Worm (Caenorhabditis elegans): ENCODE data around the gene irld-36.

The irld-36 gene

DNA sequence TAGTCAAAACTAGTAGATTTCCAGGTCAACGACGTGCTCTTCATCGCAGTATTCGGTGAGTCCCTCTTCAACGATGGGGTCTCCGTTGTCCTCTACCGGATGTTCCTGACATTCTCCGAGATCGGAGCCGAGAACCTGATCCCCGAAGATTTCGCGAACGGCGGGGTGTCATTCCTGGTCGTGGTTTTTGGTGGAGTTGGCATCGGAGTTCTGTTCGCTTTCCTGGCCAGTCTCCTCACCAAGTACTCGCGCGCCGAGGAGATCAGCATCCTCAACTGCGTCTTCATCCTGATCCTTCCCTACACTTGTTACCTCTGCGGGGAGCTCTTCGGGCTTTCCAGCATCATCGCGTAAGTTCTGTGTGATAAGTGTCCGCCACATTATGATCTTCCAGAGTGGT, 6.5 kb upstream of the irld-36 start:
- TF ChIP-seq Y55F3AM.14 (GFP tag; optimal IDR thresholded peaks at IDR 0.05) (no peak), aly-2 (tag; optimal IDR thresholded peaks at IDR 0.05) (no peak), ztf-1 (GFP tag; conservative IDR thresholded peaks at IDR 0.05) (no peak), blmp-1 (tag; optimal IDR thresholded peaks at IDR 0.05; ENCODE audit: insufficient read depth) (no peak), R02D3.7 (tag; optimal IDR thresholded peaks at IDR 0.05) (no peak), peb-1 (tag; optimal IDR thresholded peaks at IDR 0.05) (no peak)

DNA sequence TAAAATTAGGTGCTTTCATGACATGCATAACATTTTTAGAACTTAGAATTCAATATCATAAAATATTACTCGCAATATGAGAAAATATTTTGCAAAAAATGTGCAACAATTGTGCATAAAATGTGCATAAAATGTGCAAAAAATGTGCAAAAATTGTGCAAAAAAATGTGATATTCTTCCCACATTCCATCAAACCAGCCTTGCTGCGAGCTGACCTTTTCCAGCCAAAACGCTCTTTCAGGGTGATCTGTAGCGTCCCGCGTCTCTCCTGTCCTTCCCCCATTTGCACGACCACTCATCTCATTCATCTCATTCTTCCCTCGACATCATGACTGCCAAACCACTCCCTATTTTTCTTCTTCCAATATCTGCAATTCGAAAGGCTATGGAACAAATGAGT, 3.1 kb upstream of the irld-36 start, which contains the start of gene fbxb-17:
fbxb-17 (plus strand) TSS at position 301 of the 400 bp plus-strand sequence.
- TF ChIP-seq unc-55 (GFP tag; optimal IDR thresholded peaks at IDR 0.05) (no peak), nhr-237 (tag; optimal IDR thresholded peaks at IDR 0.05) (no peak), nhr-23 (tag; optimal IDR thresholded peaks at IDR 0.05) (peak; percentile 1)

DNA sequence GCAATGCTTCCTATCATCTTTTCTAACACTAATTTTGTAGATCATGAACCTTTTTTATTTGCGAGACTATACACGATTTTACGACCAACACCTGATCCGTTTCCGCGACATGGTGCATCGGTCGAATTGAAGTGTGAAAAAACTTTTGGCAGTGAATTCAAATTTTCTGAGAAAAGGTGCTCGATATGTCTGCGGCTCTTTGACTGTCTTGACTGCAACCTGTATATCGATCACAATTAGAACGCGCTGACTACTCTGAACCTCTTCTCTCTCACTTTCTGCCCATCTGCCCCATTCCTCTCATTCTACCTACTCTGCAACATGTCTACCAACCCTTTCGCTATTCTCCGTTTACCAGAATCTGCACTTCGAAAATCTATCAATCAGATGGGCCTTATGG, 3.0 kb downstream of the irld-36 start, which contains the start of gene fbxb-26:
fbxb-26 (plus strand) TSS at position 301 of the 400 bp plus-strand sequence.
- TF ChIP-seq dmd-4 (tag; optimal IDR thresholded peaks at IDR 0.05) (no peak), zag-1 (tag; optimal IDR thresholded peaks at IDR 0.05) (no peak), ztf-1 (GFP tag; conservative IDR thresholded peaks at IDR 0.05) (no peak), mdl-1 (tag; optimal IDR thresholded peaks at IDR 0.05) (no peak), ztf-4 (tag; optimal IDR thresholded peaks at IDR 0.05) (no peak), nhr-25 (tag; optimal IDR thresholded peaks at IDR 0.05) (no peak), unc-55 (GFP tag; optimal IDR thresholded peaks at IDR 0.05) (no peak), Y55F3AM.14 (GFP tag; optimal IDR thresholded peaks at IDR 0.05) (no peak), skn-1 (tag; optimal IDR thresholded peaks at IDR 0.05) (no peak), lin-13 (GFP tag; optimal IDR thresholded peaks at IDR 0.05) (no peak)

DNA sequence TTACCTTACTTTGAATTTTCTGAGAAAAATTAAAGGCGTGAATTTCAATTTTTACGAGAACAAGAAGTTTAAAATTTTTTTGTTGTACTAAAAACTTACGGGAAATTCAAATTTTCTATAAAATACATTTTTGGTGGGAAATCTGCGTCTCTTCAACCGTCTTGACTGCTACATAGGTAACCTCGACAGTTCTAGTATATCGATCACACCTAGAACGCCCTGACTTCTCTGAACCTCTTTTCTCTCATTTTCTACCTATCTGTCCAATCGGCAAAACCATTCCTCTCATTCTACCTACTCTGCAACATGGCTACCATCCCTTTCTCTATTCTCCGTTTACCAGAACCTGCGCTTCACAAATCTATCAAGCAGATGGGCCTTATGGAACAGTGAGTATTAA, 4.6 kb downstream of the irld-36 start, which contains the start of gene fbxb-25:
fbxb-25 (plus strand) TSS at position 301 of the 400 bp plus-strand sequence.
- TF ChIP-seq skn-1 (tag; optimal IDR thresholded peaks at IDR 0.05) (no peak), nhr-6 (tag; optimal IDR thresholded peaks at IDR 0.05) (no peak), ZK546.5 (tag; optimal IDR thresholded peaks at IDR 0.05) (no peak), ztf-4 (tag; optimal IDR thresholded peaks at IDR 0.05) (no peak), crh-2 (tag; optimal IDR thresholded peaks at IDR 0.05) (no peak), F13H6.1 (tag; optimal IDR thresholded peaks at IDR 0.05) (no peak), Y55F3AM.14 (GFP tag; optimal IDR thresholded peaks at IDR 0.05) (no peak), mab-5 (tag; optimal IDR thresholded peaks at IDR 0.05) (no peak), egl-27 (tag; optimal IDR thresholded peaks at IDR 0.05) (no peak), elt-3 (tag; optimal IDR thresholded peaks at IDR 0.05) (no peak), nhr-129 (tag; optimal IDR thresholded peaks at IDR 0.05) (no peak), sem-4 (tag; optimal IDR thresholded peaks at IDR 0.05) (no peak)

DNA sequence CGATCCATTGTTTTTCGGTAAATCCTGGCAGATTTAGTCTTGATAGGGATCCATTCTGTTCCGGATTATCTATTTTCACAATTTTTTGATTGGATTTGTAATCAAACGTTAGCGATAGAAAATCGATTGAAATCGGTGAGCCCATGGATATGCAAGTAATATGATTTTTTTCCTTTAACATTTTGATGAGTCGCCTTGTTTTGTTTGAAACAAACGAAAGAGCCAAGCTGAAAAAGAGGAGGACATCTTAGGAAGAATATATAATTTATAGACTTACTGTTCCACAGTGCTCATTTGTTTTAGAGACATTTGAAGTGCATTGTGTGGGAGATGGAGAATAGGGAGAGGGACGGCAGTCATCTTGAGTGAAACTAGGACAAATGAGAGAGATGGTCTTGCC, 9.6 kb downstream of the irld-36 start, which contains the start of the genes fbxb-18 and fbxb-19:
fbxb-18 (minus strand) TSS at position 101 of the 400 bp plus-strand sequence.
fbxb-19 (minus strand) TSS at position 369 of the 400 bp plus-strand sequence.
- TF ChIP-seq lin-13 (GFP tag; optimal IDR thresholded peaks at IDR 0.05), result no peak
- no peak for TF ChIP-seq alr-1 (tag; optimal IDR thresholded peaks at IDR 0.05)
- no peak for TF ChIP-seq elt-3 (tag; optimal IDR thresholded peaks at IDR 0.05)
- no peak for TF ChIP-seq peb-1 (tag; optimal IDR thresholded peaks at IDR 0.05)
- no peak for TF ChIP-seq ceh-82 (tag; optimal IDR thresholded peaks at IDR 0.05)
- TF ChIP-seq nhr-10 (tag; optimal IDR thresholded peaks at IDR 0.05), result no peak
- no peak for TF ChIP-seq dmd-4 (tag; optimal IDR thresholded peaks at IDR 0.05)
- TF ChIP-seq R02D3.7 (tag; optimal IDR thresholded peaks at IDR 0.05), result no peak
- TF ChIP-seq nhr-237 (tag; optimal IDR thresholded peaks at IDR 0.05), result no peak
- no peak for TF ChIP-seq fos-1 (tag; optimal IDR thresholded peaks at IDR 0.05)
- no peak for TF ChIP-seq nhr-11 (tag; optimal IDR thresholded peaks at IDR 0.05)
- TF ChIP-seq ceh-16 (tag; optimal IDR thresholded peaks at IDR 0.05), result no peak
- TF ChIP-seq ztf-1 (GFP tag; conservative IDR thresholded peaks at IDR 0.05), result no peak
- TF ChIP-seq nhr-23 (tag; optimal IDR thresholded peaks at IDR 0.05), result no peak
- no peak for TF ChIP-seq aly-2 (tag; optimal IDR thresholded peaks at IDR 0.05)
- no peak for TF ChIP-seq F13H6.1 (tag; optimal IDR thresholded peaks at IDR 0.05)
- TF ChIP-seq egl-27 (tag; optimal IDR thresholded peaks at IDR 0.05), result no peak
- no peak for TF ChIP-seq lin-11 (tag; optimal IDR thresholded peaks at IDR 0.05)
- TF ChIP-seq crh-2 (tag; optimal IDR thresholded peaks at IDR 0.05), result no peak

DNA sequence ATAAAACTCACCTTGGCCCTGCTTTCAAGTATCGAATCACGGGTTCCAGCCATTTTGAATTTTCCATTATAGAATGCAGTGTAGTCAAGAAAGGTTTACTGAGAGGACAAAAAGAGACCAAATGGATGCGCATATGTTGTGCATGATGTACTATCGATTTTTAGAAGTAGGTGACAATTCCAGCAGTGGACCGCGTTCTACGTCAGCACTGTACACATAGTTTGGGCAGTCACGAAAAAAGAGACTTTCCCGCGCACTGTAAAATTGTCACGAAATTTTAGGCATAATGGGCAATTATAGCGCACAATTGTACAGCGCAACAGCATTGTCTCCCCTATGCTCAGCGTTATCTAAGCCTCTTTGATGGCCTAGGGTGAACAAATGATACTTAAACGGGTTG, 11.8 kb downstream of the irld-36 start, which contains the start of gene fbxc-22:
fbxc-22 (minus strand) TSS at position 101 of the 400 bp plus-strand sequence.
- TF ChIP-seq aly-2 (tag; optimal IDR thresholded peaks at IDR 0.05) (no peak), nhr-10 (tag; optimal IDR thresholded peaks at IDR 0.05) (no peak), ama-1 (optimal IDR thresholded peaks at IDR 0.05) (no peak), nhr-129 (tag; optimal IDR thresholded peaks at IDR 0.05) (no peak), lin-13 (GFP tag; optimal IDR thresholded peaks at IDR 0.05) (no peak), nhr-23 (tag; optimal IDR thresholded peaks at IDR 0.05) (no peak), snpc-4 (tag; optimal IDR thresholded peaks at IDR 0.05) (no peak), nhr-6 (tag; optimal IDR thresholded peaks at IDR 0.05) (no peak), sma-3 (GFP tag; optimal IDR thresholded peaks at IDR 0.05) (no peak), nhr-237 (tag; optimal IDR thresholded peaks at IDR 0.05) (no peak), crh-2 (tag; optimal IDR thresholded peaks at IDR 0.05) (no peak)
